Worm (Caenorhabditis elegans) whole organism, mixed stage, embryonic: Measurements from ENCODE around the gene C49C3.21.

Experiments used
- M03D4.4 ChIP-seq: sonication (generic microtip); optimal IDR thresholded peaks from 2 replicates; lab custom pipeline; 2017; ENCODE audit warnings: mild to moderate bottlenecking, missing genetic modification characterization, missing compliant biosample characterization
- bed-3 ChIP-seq: fragments of 200-800 bp; sonication (Bioruptor generic); optimal IDR thresholded peaks from 3 replicates; lab custom pipeline; 2018; ENCODE audit warnings: mild to moderate bottlenecking, missing genetic modification characterization, moderate library complexity, missing compliant biosample characterization
- ceh-39 ChIP-seq: fragments of 150-350 bp; optimal IDR thresholded peaks from 2 replicates; lab custom pipeline; 2014; ENCODE audit warnings: missing biosample characterization, missing genetic modification characterization
- ceh-43 ChIP-seq: fragments of 200-800 bp; sonication (Bioruptor generic); optimal IDR thresholded peaks from 2 replicates; lab custom pipeline; 2018; ENCODE audit warnings: mild to moderate bottlenecking, missing genetic modification characterization, moderate library complexity, missing compliant biosample characterization
- ceh-83 ChIP-seq: fragments of 200-800 bp; sonication (Bioruptor generic); optimal IDR thresholded peaks from 2 replicates; lab custom pipeline; 2018; ENCODE audit warnings: mild to moderate bottlenecking, missing genetic modification characterization, missing compliant biosample characterization
- ces-1 ChIP-seq: fragments of 150-350 bp; optimal IDR thresholded peaks from 2 replicates; lab custom pipeline; 2014; ENCODE audit warnings: missing biosample characterization, missing genetic modification reagents, missing genetic modification characterization
- cnd-1 ChIP-seq: fragments of 200-800 bp; sonication (Bioruptor generic); optimal IDR thresholded peaks from 2 replicates; lab custom pipeline; 2018; ENCODE audit warnings: mild to moderate bottlenecking, missing genetic modification characterization, missing compliant biosample characterization
- drap-1 ChIP-seq: fragments of 200-800 bp; sonication (Bioruptor generic); optimal IDR thresholded peaks from 3 replicates; lab custom pipeline; 2018; ENCODE audit warnings: mild to moderate bottlenecking, missing genetic modification characterization, missing compliant biosample characterization
- elt-1 ChIP-seq: sonication (generic microtip); optimal IDR thresholded peaks from 2 replicates; lab custom pipeline; 2017; ENCODE audit warnings: missing genetic modification characterization, mild to moderate bottlenecking, missing compliant biosample characterization, antibody characterized with exemption, moderate library complexity, borderline replicate concordance; ENCODE audit not compliant: insufficient read depth
- elt-3 ChIP-seq: fragments of 150-350 bp; optimal IDR thresholded peaks from 2 replicates; lab custom pipeline; 2014; ENCODE audit warnings: missing biosample characterization, missing genetic modification characterization
- flh-1 ChIP-seq: fragments of 200-800 bp; sonication (Bioruptor generic); optimal IDR thresholded peaks from 2 replicates; lab custom pipeline; 2018; ENCODE audit warnings: mild to moderate bottlenecking, missing genetic modification characterization, moderate library complexity, missing compliant biosample characterization
- ham-2 ChIP-seq: fragments of 200-800 bp; sonication (Bioruptor generic); optimal IDR thresholded peaks from 2 replicates; lab custom pipeline; 2018; ENCODE audit warnings: mild to moderate bottlenecking, missing genetic modification characterization, missing compliant biosample characterization
- hlh-1 ChIP-seq: fragments of 150-350 bp; optimal IDR thresholded peaks from 2 replicates; lab custom pipeline; 2014; ENCODE audit warnings: missing biosample characterization, missing genetic modification reagents, missing genetic modification characterization
- lin-13 ChIP-seq: fragments of 150-350 bp; optimal IDR thresholded peaks from 2 replicates; lab custom pipeline; 2014; ENCODE audit warnings: missing biosample characterization, missing genetic modification characterization
- lsy-2 ChIP-seq: fragments of 150-350 bp; optimal IDR thresholded peaks from 2 replicates; lab custom pipeline; 2014; ENCODE audit warnings: missing biosample characterization, missing genetic modification characterization
- mls-2 ChIP-seq: sonication (generic microtip); optimal IDR thresholded peaks from 2 replicates; lab custom pipeline; 2016; ENCODE audit warnings: mild to moderate bottlenecking, missing genetic modification characterization, moderate library complexity, missing compliant biosample characterization
- nhr-12 ChIP-seq: fragments of 150-350 bp; optimal IDR thresholded peaks from 2 replicates; lab custom pipeline; 2014; ENCODE audit warnings: missing biosample characterization, missing genetic modification characterization
- nhr-28 ChIP-seq: fragments of 150-350 bp; optimal IDR thresholded peaks from 2 replicates; lab custom pipeline; 2014; ENCODE audit warnings: missing biosample characterization, missing genetic modification characterization
- nhr-76 ChIP-seq: sonication (generic microtip); optimal IDR thresholded peaks from 2 replicates; lab custom pipeline; 2017; ENCODE audit warnings: missing biosample characterization, missing genetic modification characterization
- pha-4 ChIP-seq: fragments of 150-350 bp; optimal IDR thresholded peaks from 2 replicates; lab custom pipeline; 2018; ENCODE audit warnings: missing biosample characterization, missing genetic modification reagents, missing genetic modification characterization
- sem-2 ChIP-seq: fragments of 200-800 bp; sonication (Bioruptor generic); optimal IDR thresholded peaks from 2 replicates; lab custom pipeline; 2018; ENCODE audit warnings: mild to moderate bottlenecking, missing genetic modification characterization, missing compliant biosample characterization
- sptf-1 ChIP-seq: sonication (generic microtip); optimal IDR thresholded peaks from 2 replicates; lab custom pipeline; 2017; ENCODE audit warnings: mild to moderate bottlenecking, missing genetic modification characterization, moderate library complexity, missing compliant biosample characterization
- unc-62 ChIP-seq: fragments of 150-350 bp; optimal IDR thresholded peaks from 2 replicates; lab custom pipeline; 2014; ENCODE audit warnings: missing biosample characterization, missing genetic modification reagents, missing genetic modification characterization

C49C3.21 gene

ce11 chrIV:17382029-17382428 lies 39.3 kb downstream of the C49C3.21 start, which contains the start of gene C30H6.8:
Gene C30H6.8 (plus strand): TSS chrIV:17382329.
- TF ChIP-seq cnd-1 (tag; lab: Kevin White, UChicago) (no peak), elt-1 (tag; lab: Kevin White, UChicago) (no peak), lsy-2 (tag; lab: Kevin White, UChicago) (no peak), ceh-39 (tag; lab: Kevin White, UChicago) (no peak), nhr-28 (tag; lab: Kevin White, UChicago) (no peak), sem-2 (GFP tag; lab: Kevin White, UChicago) (no peak), hlh-1 (no peak), drap-1 (GFP tag; lab: Kevin White, UChicago) (no peak), pha-4 (tag; lab: Kevin White, UChicago) (no peak), mls-2 (tag; lab: Kevin White, UChicago) (no peak), ceh-43 (GFP tag; lab: Kevin White, UChicago) (no peak), lin-13 (tag; lab: Kevin White, UChicago) (no peak), ceh-83 (no peak), M03D4.4 (no peak), elt-3 (tag; lab: Kevin White, UChicago) (no peak), ham-2 (GFP tag; lab: Kevin White, UChicago) (no peak), ces-1 (GFP tag; lab: Kevin White, UChicago) (no peak)

DNA sequence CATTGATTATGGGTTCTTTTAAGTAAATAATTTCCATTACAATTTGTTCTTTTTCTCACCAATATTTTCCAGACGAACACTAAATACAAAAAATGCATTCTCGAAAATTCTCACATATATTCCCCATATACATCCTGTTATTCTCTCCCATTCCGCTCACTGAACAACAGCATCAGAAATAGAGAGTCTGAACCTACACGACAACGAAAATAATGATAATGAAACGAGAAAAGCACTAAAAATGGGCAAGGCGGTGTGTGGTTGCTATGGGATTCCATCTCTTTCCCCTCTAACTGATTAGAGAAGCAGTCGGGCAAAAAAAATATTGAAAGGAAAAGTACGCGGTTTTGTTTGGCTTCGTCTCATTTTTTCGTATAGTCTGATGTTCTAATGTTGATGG lies 40.3 kb downstream of the C49C3.21 start, which contains the start of gene C30H6.12:
C30H6.12 (plus strand) TSS at position 301 of the 400 bp plus-strand sequence.
- TF ChIP-seq nhr-28 (tag; lab: Kevin White, UChicago) (no peak), ceh-39 (tag; lab: Kevin White, UChicago) (no peak), lin-13 (tag; lab: Kevin White, UChicago) (no peak), ham-2 (GFP tag; lab: Kevin White, UChicago) (no peak), elt-1 (tag; lab: Kevin White, UChicago) (no peak), ces-1 (GFP tag; lab: Kevin White, UChicago) (no peak), sptf-1 (tag; lab: Kevin White, UChicago) (no peak), unc-62 (no peak), hlh-1 (no peak), nhr-12 (tag; lab: Kevin White, UChicago) (no peak), mls-2 (tag; lab: Kevin White, UChicago) (no peak), nhr-76 (tag; lab: Kevin White, UChicago) (no peak), bed-3 (GFP tag; lab: Kevin White, UChicago) (no peak), flh-1 (GFP tag; lab: Kevin White, UChicago) (no peak)
- TF ChIP-seq, all 35 proteins: peak for 0

- peak; percentile 25 for TF ChIP-seq hlh-1
- no peak for TF ChIP-seq ceh-39 (tag; lab: Kevin White, UChicago)
Measured at ce11 chrIV:17387442-17387967, 44.7 kb downstream of the C49C3.21 start, which contains the start of gene T02D1.8. Gene T02D1.8 (minus strand): TSS chrIV:17387492.
